Worm (Caenorhabditis elegans) whole organism, L4 larva: ENCODE results near the gene F09F7.5.

Experiments
- D1046.2 ChIP-seq: fragments of 200-800 bp; sonication (Bioruptor generic); IDR thresholded peaks from 2 replicates; pipeline ENCODE4 v1.3.6; 2022; ENCODE audit warnings: missing genetic modification characterization, missing compliant biosample characterization
- F26F4.8 ChIP-seq: fragments of 200-800 bp; sonication (Bioruptor generic); conservative IDR thresholded peaks from 2 replicates; pipeline ENCODE4 v1.3.6; 2022; ENCODE audit warnings: missing genetic modification characterization, missing compliant biosample characterization
- F44E2.7 ChIP-seq: fragments of 200-800 bp; sonication (Bioruptor generic); IDR thresholded peaks from 2 replicates; pipeline ENCODE4 v2.1.2; 2022; ENCODE audit warnings: missing genetic modification characterization, missing compliant biosample characterization
- F49E8.2 ChIP-seq: sonication (generic microtip); optimal IDR thresholded peaks from 2 replicates; lab custom pipeline; 2016; ENCODE audit warnings: missing compliant biosample characterization, mild to moderate bottlenecking, missing genetic modification characterization, borderline replicate concordance
- T20F7.1 ChIP-seq: fragments of 200-800 bp; sonication (Bioruptor generic); optimal IDR thresholded peaks from 2 replicates; lab custom pipeline; 2018; ENCODE audit warnings: mild to moderate bottlenecking, missing genetic modification characterization, missing compliant biosample characterization
- T26A8.4 ChIP-seq: fragments of 200-800 bp; sonication (Bioruptor generic); IDR thresholded peaks from 2 replicates; pipeline ENCODE4 v1.3.6; 2022; ENCODE audit warnings: missing genetic modification characterization, missing compliant biosample characterization
- Y48G9A.11 ChIP-seq: fragments of 200-800 bp; sonication (Bioruptor generic); IDR thresholded peaks from 2 replicates; pipeline ENCODE4 v1.3.6; 2022; ENCODE audit warnings: missing genetic modification reagents, missing genetic modification characterization, missing compliant biosample characterization
- Y5F2A.4 ChIP-seq: fragments of 200-800 bp; sonication (Bioruptor generic); optimal IDR thresholded peaks from 2 replicates; lab custom pipeline; 2018; ENCODE audit warnings: mild to moderate bottlenecking, missing genetic modification characterization, missing compliant biosample characterization
- aha-1 ChIP-seq: fragments of 150-350 bp; peaks from one replicate; lab custom pipeline; 2014; ENCODE audit warnings: missing biosample characterization, missing genetic modification characterization
- aly-2 ChIP-seq: sonication (generic microtip); optimal IDR thresholded peaks from 2 replicates; lab custom pipeline; 2018; ENCODE audit warnings: missing biosample characterization, missing genetic modification characterization
- attf-4 ChIP-seq: sonication (generic microtip); optimal IDR thresholded peaks from 3 replicates; lab custom pipeline; 2017; ENCODE audit warnings: missing biosample characterization, missing genetic modification characterization
- ceh-20 ChIP-seq: fragments of 200-800 bp; sonication (Bioruptor generic); IDR thresholded peaks from 2 replicates; pipeline ENCODE4 v1.3.6; 2022; ENCODE audit warnings: missing genetic modification reagents, missing genetic modification characterization, missing compliant biosample characterization
- ctbp-1 ChIP-seq: fragments of 200-800 bp; sonication (Bioruptor generic); IDR thresholded peaks from 2 replicates; pipeline ENCODE4 v1.3.6; 2022; ENCODE audit warnings: missing genetic modification reagents, missing genetic modification characterization, missing compliant biosample characterization
- daf-12 ChIP-seq: fragments of 150-350 bp; optimal IDR thresholded peaks from 2 replicates; lab custom pipeline; 2014; ENCODE audit warnings: missing biosample characterization, missing genetic modification reagents, missing genetic modification characterization
- daf-16 ChIP-seq, 3 experiments: sonication (generic microtip); optimal IDR thresholded peaks; 2 replicates each; lab custom pipeline; 2016 to 2017; ENCODE audit warnings: missing genetic modification characterization in 3 of 3, missing genetic modification reagents in 3 of 3, mild to moderate bottlenecking in 2 of 3, missing compliant biosample characterization in 2 of 3, missing biosample characterization in 1 of 3, moderate library complexity in 1 of 3
- dmd-8 ChIP-seq: fragments of 200-800 bp; sonication (Bioruptor generic); IDR thresholded peaks from 2 replicates; pipeline ENCODE4 v1.3.6; 2022; ENCODE audit warnings: missing genetic modification characterization, missing compliant biosample characterization
- duxl-1 ChIP-seq: sonication (generic microtip); optimal IDR thresholded peaks from 2 replicates; lab custom pipeline; 2016; ENCODE audit warnings: mild to moderate bottlenecking, missing genetic modification characterization, moderate library complexity, missing compliant biosample characterization; ENCODE audit not compliant: poor library complexity
- fos-1 ChIP-seq: fragments of 150-350 bp; optimal IDR thresholded peaks from 2 replicates; lab custom pipeline; 2014; ENCODE audit warnings: missing biosample characterization, missing genetic modification characterization
- hif-1 ChIP-seq, 2 experiments: sonication (generic microtip); optimal IDR thresholded peaks; 2 replicates each; lab custom pipeline; 2016 to 2017; ENCODE audit warnings: missing compliant biosample characterization in 2 of 2, missing genetic modification characterization in 2 of 2, missing genetic modification reagents in 2 of 2, missing genotype in 2 of 2, mild to moderate bottlenecking in 1 of 2
- hlh-11 ChIP-seq: fragments of 200-800 bp; sonication (Bioruptor generic); optimal IDR thresholded peaks from 2 replicates; lab custom pipeline; 2018; ENCODE audit warnings: mild to moderate bottlenecking, missing genetic modification characterization, missing compliant biosample characterization
- hlh-30 ChIP-seq: sonication (generic microtip); optimal IDR thresholded peaks from 2 replicates; lab custom pipeline; 2017; ENCODE audit warnings: antibody characterized with exemption, mild to moderate bottlenecking, missing genetic modification characterization, missing compliant biosample characterization; ENCODE audit not compliant: insufficient read depth
- lin-1 ChIP-seq: fragments of 200-800 bp; sonication (Bioruptor generic); IDR thresholded peaks from 2 replicates; pipeline ENCODE4 v1.3.6; 2022; ENCODE audit warnings: missing genetic modification reagents, missing genetic modification characterization, missing compliant biosample characterization
- lin-29 ChIP-seq: fragments of 200-800 bp; sonication (Bioruptor generic); IDR thresholded peaks from 2 replicates; pipeline ENCODE4 v1.3.6; 2022; ENCODE audit warnings: missing genetic modification reagents, missing genetic modification characterization, missing compliant biosample characterization
- lin-38 ChIP-seq: fragments of 200-800 bp; sonication (Bioruptor generic); IDR thresholded peaks from 2 replicates; pipeline ENCODE4 v1.3.6; 2022; ENCODE audit warnings: missing genetic modification reagents, missing genetic modification characterization, missing compliant biosample characterization
- lin-39 ChIP-seq: fragments of 150-350 bp; optimal IDR thresholded peaks from 2 replicates; lab custom pipeline; 2014; ENCODE audit warnings: missing biosample characterization, missing genetic modification reagents, missing genetic modification characterization
- lsy-2 ChIP-seq, 2 experiments: fragments of 150-350 bp in 1 of 2; sonication (generic microtip) in 1 of 2; optimal IDR thresholded peaks; 2 replicates each; lab custom pipeline; 2014 to 2017; ENCODE audit warnings: missing biosample characterization in 2 of 2, missing genetic modification characterization in 2 of 2
- madf-9 ChIP-seq: fragments of 200-800 bp; sonication (Bioruptor generic); conservative IDR thresholded peaks from 2 replicates; pipeline ENCODE4 v1.3.6; 2022; ENCODE audit warnings: missing genetic modification reagents, missing genetic modification characterization, missing compliant biosample characterization
- mdl-1 ChIP-seq, 2 experiments: fragments of 150-350 bp in 1 of 2; sonication (generic microtip) in 1 of 2; optimal IDR thresholded peaks; 2 replicates each; lab custom pipeline; 2014 to 2017; ENCODE audit warnings: missing biosample characterization in 2 of 2, missing genetic modification characterization in 2 of 2
- mep-1 ChIP-seq: fragments of 150-350 bp; sonication (generic microtip); optimal IDR thresholded peaks from 3 replicates; lab custom pipeline; 2014; ENCODE audit warnings: missing biosample characterization, missing genetic modification characterization
- mes-2 ChIP-seq: sonication (generic microtip); optimal IDR thresholded peaks from 2 replicates; lab custom pipeline; 2016; ENCODE audit warnings: missing genotype, mild to moderate bottlenecking, missing genetic modification characterization, missing compliant biosample characterization; ENCODE audit not compliant: poor library complexity, severe bottlenecking
- nhr-111 ChIP-seq: fragments of 200-800 bp; sonication (Bioruptor generic); optimal IDR thresholded peaks from 2 replicates; lab custom pipeline; 2018; ENCODE audit warnings: mild to moderate bottlenecking, missing genetic modification characterization, missing compliant biosample characterization
- nhr-237 ChIP-seq: sonication (generic microtip); optimal IDR thresholded peaks from 2 replicates; lab custom pipeline; 2017; ENCODE audit warnings: missing biosample characterization, missing genetic modification characterization
- nhr-25 ChIP-seq: sonication (generic microtip); optimal IDR thresholded peaks from 2 replicates; lab custom pipeline; 2017; ENCODE audit warnings: missing genetic modification characterization, mild to moderate bottlenecking, missing compliant biosample characterization, antibody characterized with exemption, moderate library complexity, borderline replicate concordance; ENCODE audit not compliant: insufficient read depth
- nhr-28 ChIP-seq: fragments of 150-350 bp; optimal IDR thresholded peaks from 2 replicates; lab custom pipeline; 2014; ENCODE audit warnings: missing biosample characterization, missing genetic modification characterization
- nhr-41 ChIP-seq: fragments of 200-800 bp; sonication (Bioruptor generic); IDR thresholded peaks from 2 replicates; pipeline ENCODE4 v1.3.6; 2022; ENCODE audit warnings: missing genetic modification reagents, missing genetic modification characterization, missing compliant biosample characterization
- php-3 ChIP-seq: fragments of 200-800 bp; sonication (Bioruptor generic); IDR thresholded peaks from 2 replicates; pipeline ENCODE4 v1.3.6; 2022; ENCODE audit warnings: missing genetic modification reagents, missing genetic modification characterization, missing compliant biosample characterization
- rbr-2 ChIP-seq: sonication (generic microtip); optimal IDR thresholded peaks from 2 replicates; lab custom pipeline; 2016; ENCODE audit warnings: missing genotype, missing genetic modification characterization, missing compliant biosample characterization
- saeg-2 ChIP-seq: fragments of 200-800 bp; sonication (Bioruptor generic); IDR thresholded peaks from 2 replicates; pipeline ENCODE4 v1.3.6; 2022; ENCODE audit warnings: missing genetic modification reagents, missing genetic modification characterization, missing compliant biosample characterization
- spr-3 ChIP-seq: fragments of 200-800 bp; sonication (Bioruptor generic); optimal IDR thresholded peaks from 2 replicates; lab custom pipeline; 2018; ENCODE audit warnings: mild to moderate bottlenecking, missing genetic modification characterization, missing compliant biosample characterization
- tag-97 ChIP-seq: fragments of 200-800 bp; sonication (Bioruptor generic); IDR thresholded peaks from 2 replicates; pipeline ENCODE4 v1.3.6; 2022; ENCODE audit warnings: missing genetic modification characterization, missing compliant biosample characterization
- unc-39 ChIP-seq: sonication (generic microtip); optimal IDR thresholded peaks from 2 replicates; lab custom pipeline; 2017; ENCODE audit warnings: missing biosample characterization, missing genetic modification characterization
- zfp-3 ChIP-seq: fragments of 200-800 bp; sonication (Bioruptor generic); conservative IDR thresholded peaks from 2 replicates; pipeline ENCODE4 v1.3.6; 2022; ENCODE audit warnings: missing genetic modification reagents, missing genetic modification characterization, missing compliant biosample characterization
- zip-2 ChIP-seq: fragments of 150-350 bp; optimal IDR thresholded peaks from 2 replicates; lab custom pipeline; 2014; ENCODE audit warnings: missing biosample characterization, missing genetic modification characterization

F09F7.5 gene

ce11 chrIII:5502915-5503575 lies 43.7 kb upstream of the F09F7.5 start (continued):
- no peak for TF ChIP-seq F26F4.8
- no peak for TF ChIP-seq dmd-8 (GFP tag; lab: Robert Waterston, UW)
- TF ChIP-seq, all 104 proteins: peak for 38

DNA sequence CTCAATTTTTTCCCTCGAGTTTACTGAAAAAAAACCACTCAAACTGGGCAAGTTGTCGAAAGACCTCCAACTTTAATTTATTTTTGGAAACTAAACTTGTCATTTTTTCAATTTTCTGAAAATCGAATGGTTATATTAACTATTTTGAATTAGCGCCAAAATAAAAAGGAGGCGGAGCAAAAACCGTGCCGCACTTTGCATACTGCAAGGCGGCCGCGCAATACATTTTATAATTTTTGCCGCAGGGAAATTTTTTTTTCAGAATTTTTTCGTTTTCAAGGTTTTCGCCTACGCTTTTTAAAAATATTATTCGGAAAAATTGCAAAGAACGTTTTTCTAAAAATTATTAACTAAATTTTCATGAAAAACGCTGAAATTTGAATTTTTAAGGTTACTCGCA lies 43.1 kb upstream of the F09F7.5 start:
- TF ChIP-seq D1046.2 (GFP tag; lab: Robert Waterston, UW) = no peak
- peak; percentile 25 for TF ChIP-seq lin-38 (GFP tag; lab: Robert Waterston, UW)
- peak; percentile 81 for TF ChIP-seq Y48G9A.11
- TF ChIP-seq aha-1 (tag; lab: Kevin White, UChicago) = peak; percentile 68
- peak; percentile 37 for TF ChIP-seq mes-2 (tag; lab: Kevin White, UChicago)
- TF ChIP-seq spr-3 (GFP tag; lab: Kevin White, UChicago) = no peak
- peak; percentile 30 for TF ChIP-seq F49E8.2 (tag; lab: Kevin White, UChicago)
- TF ChIP-seq php-3 (GFP tag; lab: Robert Waterston, UW) = no peak
- TF ChIP-seq, all 104 proteins: peak for 5

- TF ChIP-seq lin-38 (GFP tag; lab: Robert Waterston, UW) (no peak), duxl-1 (tag; lab: Kevin White, UChicago) (no peak), madf-9 (GFP tag; lab: Robert Waterston, UW) (no peak), hlh-30 (peak; percentile 52), mdl-1 (tag; optimal IDR thresholded peaks at IDR 0.05; lab: Kevin White, UChicago) (peak in 1 of 2 experiments; percentile 41), nhr-25 (tag; lab: Kevin White, UChicago) (peak; percentile 56), Y5F2A.4 (GFP tag; lab: Kevin White, UChicago) (no peak), nhr-111 (no peak), saeg-2 (GFP tag; lab: Robert Waterston, UW) (no peak), unc-39 (tag; lab: Kevin White, UChicago) (no peak), lsy-2 (tag; optimal IDR thresholded peaks at IDR 0.05; lab: Kevin White, UChicago) (peak in 1 of 2 experiments; percentile 75), aly-2 (no peak), attf-4 (tag; lab: Kevin White, UChicago) (no peak), ctbp-1 (peak; percentile 43; the same call in 1 of the 2 replicates), mep-1 (peak; percentile 20), daf-12 (tag; lab: Kevin White, UChicago) (no peak), tag-97 (no peak), spr-3 (GFP tag; lab: Kevin White, UChicago) (no peak), lin-1 (GFP tag; lab: Robert Waterston, UW) (peak; percentile 50; the same call in 1 of the 2 replicates), fos-1 (tag; lab: Kevin White, UChicago) (no peak), php-3 (GFP tag; lab: Robert Waterston, UW) (0 out of 2 replicates have a peak, but pooled peaks have one; percentile 40), rbr-2 (tag; lab: Kevin White, UChicago) (peak; percentile 36), daf-16 (GFP tag; optimal IDR thresholded peaks at IDR 0.05; lab: Kevin White, UChicago) (no peak), daf-16 (tag; optimal IDR thresholded peaks at IDR 0.05; lab: Kevin White, UChicago) (peak; percentile 34), nhr-41 (GFP tag; lab: Robert Waterston, UW) (no peak), zfp-3 (0 out of 2 replicates have a peak, but pooled peaks have one; percentile 7), ceh-20 (GFP tag; lab: Robert Waterston, UW) (no peak), lin-29 (no peak), aha-1 (tag; lab: Kevin White, UChicago) (peak; percentile 54), F44E2.7 (no peak), zip-2 (no peak), nhr-28 (peak; percentile 43), T26A8.4 (GFP tag; lab: Robert Waterston, UW) (no peak), lin-39 (tag; lab: Kevin White, UChicago) (no peak), hlh-11 (tag; lab: Kevin White, UChicago) (peak; percentile 66), nhr-237 (tag; lab: Kevin White, UChicago) (no peak), mes-2 (tag; lab: Kevin White, UChicago) (peak; percentile 46), hif-1 (tag; optimal IDR thresholded peaks at IDR 0.05; lab: Kevin White, UChicago) (peak in 1 of 2 experiments; percentile 14), T20F7.1 (GFP tag; lab: Kevin White, UChicago) (peak; percentile 19)
These were observed 42.6 kb upstream of the F09F7.5 start for ce11 chrIII:5504164-5504563.
